Worm (Caenorhabditis elegans): ENCODE data around the gene srt-13.

- TF ChIP-seq C34B4.2 (tag; optimal IDR thresholded peaks at IDR 0.05) (no peak), pqm-1 (tag; optimal IDR thresholded peaks at IDR 0.05) (no peak), nhr-11 (tag; optimal IDR thresholded peaks at IDR 0.05) (no peak)
Observed at ce11 chrV:4299741-4300140, 49.8 kb upstream of the srt-13 start, which contains the start of gene ZC132.3.
